Fruit fly (Drosophila melanogaster): ENCODE measurements around the gene CG2258.
A peak's percentile ranks its signal among the peaks of the same experiment; 100 is the strongest.

CG2258 gene

dm6 chrX:8101479-8102198, at the start of gene CG2258 (continued):
- TF ChIP-seq CG10274 (GFP tag; optimal IDR thresholded peaks at IDR 0.05) (peak; percentile 58), gem (tag; optimal IDR thresholded peaks at IDR 0.05) (peak; percentile 91), chn (GFP tag; optimal IDR thresholded peaks at IDR 0.05) (peak; percentile 77), CG8944 (GFP tag; optimal IDR thresholded peaks at IDR 0.05) (peak; percentile 71), hb (GFP tag; IDR thresholded peaks at IDR 0.05; ENCODE audit: partially characterized antibody) (no peak), Eip74EF (GFP tag; optimal IDR thresholded peaks at IDR 0.05) (peak in 1 of 2 experiments; percentile 83), tup (GFP tag; optimal IDR thresholded peaks at IDR 0.05) (peak; percentile 58), CG3995 (GFP tag; optimal IDR thresholded peaks at IDR 0.05) (peak; percentile 38), NK7.1 (GFP tag; optimal IDR thresholded peaks at IDR 0.05) (peak; percentile 51), Ravus (GFP tag; IDR thresholded peaks at IDR 0.05) (peak; percentile 57), bab2 (GFP tag; optimal IDR thresholded peaks at IDR 0.05) (peak; percentile 81), CG7963 (GFP tag; IDR thresholded peaks at IDR 0.05; ENCODE audit: partially characterized antibody) (no peak), Optix (GFP tag; IDR thresholded peaks at IDR 0.05) (peak; percentile 76), CG4730 (GFP tag; IDR thresholded peaks at IDR 0.05) (peak; percentile 74), Nf-YA (GFP tag; IDR thresholded peaks at IDR 0.05) (peak; percentile 66), bowl (GFP tag; IDR thresholded peaks at IDR 0.05) (peak; percentile 68; the same call in 1 of the 2 replicates), CG17612 (GFP tag; IDR thresholded peaks at IDR 0.05) (peak; percentile 61), fd64A (GFP tag; optimal IDR thresholded peaks at IDR 0.05) (peak; percentile 70), Bteb2 (GFP tag; optimal IDR thresholded peaks at IDR 0.05) (peak; percentile 27), ro (GFP tag; IDR thresholded peaks at IDR 0.05) (0 out of 2 replicates have a peak, but pooled peaks have one; percentile 47), CG12744 (GFP tag; optimal IDR thresholded peaks at IDR 0.05) (peak; percentile 66), phol (tag; optimal IDR thresholded peaks at IDR 0.05) (peak; percentile 85), wdn (GFP tag; IDR thresholded peaks at IDR 0.05) (peak; percentile 63; the same call in 1 of the 2 replicates), ham (GFP tag; IDR thresholded peaks at IDR 0.05) (peak; percentile 43; the same call in 1 of the 2 replicates), CG6272 (GFP tag; IDR thresholded peaks at IDR 0.05) (peak; percentile 67), vfl (GFP tag; optimal IDR thresholded peaks at IDR 0.05) (no peak), dmrt99B (tag; optimal IDR thresholded peaks at IDR 0.05) (peak; percentile 94), CG15514 (GFP tag; optimal IDR thresholded peaks at IDR 0.05) (peak; percentile 85), nerfin-2 (GFP tag; IDR thresholded peaks at IDR 0.05; ENCODE audit: partially characterized antibody) (no peak), tgo (GFP tag; IDR thresholded peaks at IDR 0.05) (peak; percentile 81), CG34376 (GFP tag; optimal IDR thresholded peaks at IDR 0.05) (peak; percentile 40), CG16815 (GFP tag; optimal IDR thresholded peaks at IDR 0.05) (peak; percentile 67), CG3726 (GFP tag; IDR thresholded peaks at IDR 0.05) (peak; percentile 82), YL-1 (GFP tag; optimal IDR thresholded peaks at IDR 0.05) (peak; percentile 27), ara (GFP tag; IDR thresholded peaks at IDR 0.05) (peak; percentile 70), jing (GFP tag; optimal IDR thresholded peaks at IDR 0.05) (peak; percentile 68), CG4328 (GFP tag; optimal IDR thresholded peaks at IDR 0.05) (peak; percentile 77), luna (GFP tag; optimal IDR thresholded peaks at IDR 0.05) (no peak), CG11247 (GFP tag; IDR thresholded peaks at IDR 0.05) (peak; percentile 84), cad (GFP tag; optimal IDR thresholded peaks at IDR 0.05) (no peak), Aef1 (GFP tag; IDR thresholded peaks at IDR 0.05) (peak; percentile 87), CG7987 (GFP tag; optimal IDR thresholded peaks at IDR 0.05) (peak; percentile 46), HLH3B (GFP tag; IDR thresholded peaks at IDR 0.05) (peak; percentile 92), mirr (GFP tag; optimal IDR thresholded peaks at IDR 0.05) (peak; percentile 53), Asciz (GFP tag; optimal IDR thresholded peaks at IDR 0.05) (peak; percentile 82), CG3163 (GFP tag; optimal IDR thresholded peaks at IDR 0.05) (peak; percentile 10), dysf (GFP tag; IDR thresholded peaks at IDR 0.05) (peak; percentile 93), Pdp1 (GFP tag; optimal IDR thresholded peaks at IDR 0.05) (peak; percentile 33 to 35), oc (tag; optimal IDR thresholded peaks at IDR 0.05) (peak; percentile 92)

All from whole organism, embryonic.